Fruit fly (Drosophila melanogaster) whole organism, prepupa: ENCODE data around the gene CG5039.

Experiments
- Blimp-1 ChIP-seq: fragments of 200-800 bp; sonication (Bioruptor generic); optimal IDR thresholded peaks from 3 replicates; lab custom pipeline; 2017; ENCODE audit warnings: missing biosample characterization, missing genetic modification characterization, mild to moderate bottlenecking, moderate library complexity, missing genetic modification reagents
- CG10631 ChIP-seq: fragments of 200-800 bp; sonication (Bioruptor generic); optimal IDR thresholded peaks from 2 replicates; lab custom pipeline; 2016; ENCODE audit warnings: missing biosample characterization, missing genetic modification characterization
- CG11294 ChIP-seq: fragments of 200-800 bp; sonication (Bioruptor generic); IDR thresholded peaks from 2 replicates; pipeline ENCODE4 v1.3.6; 2022; ENCODE audit warnings: missing biosample characterization, missing genetic modification characterization
- CG11762 ChIP-seq: fragments of 200-800 bp; sonication (Bioruptor generic); optimal IDR thresholded peaks from 3 replicates; lab custom pipeline; 2016; ENCODE audit warnings: missing biosample characterization, missing genetic modification characterization; ENCODE audit not compliant: insufficient read depth
- CG11902 ChIP-seq: fragments of 200-800 bp; sonication (Bioruptor generic); optimal IDR thresholded peaks from 3 replicates; lab custom pipeline; 2016; ENCODE audit warnings: missing biosample characterization, missing genetic modification characterization
- CG15336 ChIP-seq: fragments of 200-800 bp; sonication (Bioruptor generic); IDR thresholded peaks from 2 replicates; pipeline ENCODE4 v1.3.6; 2022; ENCODE audit warnings: missing biosample characterization, missing genetic modification characterization
- CG16779 ChIP-seq: fragments of 200-800 bp; sonication (Bioruptor generic); optimal IDR thresholded peaks from 3 replicates; lab custom pipeline; 2017; ENCODE audit warnings: missing biosample characterization, mild to moderate bottlenecking, missing genetic modification characterization
- CG3032 ChIP-seq: fragments of 200-800 bp; optimal IDR thresholded peaks from 2 replicates; lab custom pipeline; 2019; ENCODE audit warnings: missing biosample characterization, mild to moderate bottlenecking, missing genetic modification characterization, moderate library complexity
- CG31627 ChIP-seq: fragments of 200-800 bp; sonication (Bioruptor generic); optimal IDR thresholded peaks from 3 replicates; lab custom pipeline; 2016; ENCODE audit warnings: missing biosample characterization, missing genetic modification characterization
- CG32006 ChIP-seq: fragments of 200-800 bp; sonication (Bioruptor generic); optimal IDR thresholded peaks from 3 replicates; lab custom pipeline; 2017; ENCODE audit warnings: missing biosample characterization, mild to moderate bottlenecking, missing genetic modification characterization
- CG34406 ChIP-seq: fragments of 200-800 bp; sonication (Bioruptor generic); optimal IDR thresholded peaks from 3 replicates; lab custom pipeline; 2016; ENCODE audit warnings: missing biosample characterization, missing genetic modification characterization
- CG3919 ChIP-seq: fragments of 200-800 bp; sonication (Bioruptor generic); optimal IDR thresholded peaks from 3 replicates; lab custom pipeline; 2016; ENCODE audit warnings: missing biosample characterization, missing genetic modification characterization
- CG4318 ChIP-seq: fragments of 200-800 bp; sonication (Bioruptor generic); optimal IDR thresholded peaks from 3 replicates; lab custom pipeline; 2017; ENCODE audit warnings: missing biosample characterization, mild to moderate bottlenecking, missing genetic modification characterization
- CG6163 ChIP-seq: fragments of 200-800 bp; sonication (Bioruptor generic); IDR thresholded peaks from 3 replicates; pipeline ENCODE4 v1.3.6; 2022; ENCODE audit warnings: missing biosample characterization, missing genetic modification characterization
- CG6854 ChIP-seq: fragments of 200-800 bp; sonication (Bioruptor generic); optimal IDR thresholded peaks from 2 replicates; lab custom pipeline; 2017; ENCODE audit warnings: missing biosample characterization, mild to moderate bottlenecking, missing genetic modification characterization
- CG7368 ChIP-seq: fragments of 200-800 bp; sonication (Bioruptor generic); optimal IDR thresholded peaks from 3 replicates; lab custom pipeline; 2016; ENCODE audit warnings: missing biosample characterization, missing genetic modification characterization
- CG8119 ChIP-seq: fragments of 200-800 bp; sonication (Bioruptor generic); IDR thresholded peaks from 3 replicates; pipeline ENCODE4 v1.3.6; 2022; ENCODE audit warnings: missing biosample characterization, missing genetic modification characterization
- CG8319 ChIP-seq: fragments of 200-800 bp; sonication (Bioruptor generic); optimal IDR thresholded peaks from 3 replicates; lab custom pipeline; 2016; ENCODE audit warnings: missing biosample characterization, missing genetic modification characterization
- CG8632 ChIP-seq: fragments of 200-800 bp; sonication (Bioruptor generic); optimal IDR thresholded peaks from 3 replicates; lab custom pipeline; 2016; ENCODE audit warnings: missing biosample characterization, missing genetic modification characterization
- CG9139 ChIP-seq: fragments of 200-800 bp; sonication (Bioruptor generic); optimal IDR thresholded peaks from 3 replicates; lab custom pipeline; 2017; ENCODE audit warnings: missing biosample characterization, mild to moderate bottlenecking, missing genetic modification characterization
- Eip75B ChIP-seq: fragments of 200-800 bp; sonication (Bioruptor generic); optimal IDR thresholded peaks from 3 replicates; lab custom pipeline; 2016; ENCODE audit warnings: missing biosample characterization, missing genetic modification characterization
- Eip78C ChIP-seq: fragments of 200-800 bp; sonication (Bioruptor generic); peaks from one replicate; lab custom pipeline; 2016; ENCODE audit warnings: missing biosample characterization, missing genetic modification characterization
- Ets96B ChIP-seq: fragments of 200-800 bp; optimal IDR thresholded peaks from 2 replicates; lab custom pipeline; 2019; ENCODE audit warnings: missing biosample characterization, mild to moderate bottlenecking, missing genetic modification characterization, moderate library complexity
- Hr38 ChIP-seq: sonication (Bioruptor generic); optimal IDR thresholded peaks from 2 replicates; lab custom pipeline; 2016; ENCODE audit warnings: missing biosample characterization, missing genetic modification characterization
- Hr39 ChIP-seq: fragments of 200-800 bp; sonication (Bioruptor generic); optimal IDR thresholded peaks from 2 replicates; lab custom pipeline; 2016; ENCODE audit warnings: missing biosample characterization, missing genetic modification characterization
- Hr4 ChIP-seq: fragments of 200-800 bp; sonication (Bioruptor generic); optimal IDR thresholded peaks from 3 replicates; lab custom pipeline; 2016; ENCODE audit warnings: missing biosample characterization, missing genetic modification characterization
- Lpt ChIP-seq: fragments of 200-800 bp; sonication (Bioruptor generic); optimal IDR thresholded peaks from 3 replicates; lab custom pipeline; 2016; ENCODE audit warnings: missing biosample characterization, missing genetic modification characterization
- Met ChIP-seq: fragments of 200-800 bp; sonication (Bioruptor generic); optimal IDR thresholded peaks from 3 replicates; lab custom pipeline; 2016; ENCODE audit warnings: missing biosample characterization, missing genetic modification characterization
- OdsH ChIP-seq: fragments of 200-800 bp; sonication (Bioruptor generic); optimal IDR thresholded peaks from 3 replicates; lab custom pipeline; 2016; ENCODE audit warnings: missing biosample characterization, missing genetic modification characterization
- Smox ChIP-seq: fragments of 200-800 bp; sonication (Bioruptor generic); optimal IDR thresholded peaks from 3 replicates; lab custom pipeline; 2016; ENCODE audit warnings: missing biosample characterization, missing genetic modification characterization
- Sox102F ChIP-seq: fragments of 200-800 bp; sonication (Bioruptor generic); optimal IDR thresholded peaks from 2 replicates; lab custom pipeline; 2016; ENCODE audit warnings: missing biosample characterization, mild to moderate bottlenecking, missing genetic modification characterization
- Sox14 ChIP-seq: fragments of 200-800 bp; sonication (Bioruptor generic); optimal IDR thresholded peaks from 3 replicates; lab custom pipeline; 2016; ENCODE audit warnings: missing biosample characterization, missing genetic modification characterization
- Sox15 ChIP-seq: fragments of 200-800 bp; sonication (Bioruptor generic); optimal IDR thresholded peaks from 3 replicates; lab custom pipeline; 2016; ENCODE audit warnings: missing biosample characterization, missing genetic modification characterization
- achi ChIP-seq: fragments of 200-800 bp; sonication (Bioruptor generic); optimal IDR thresholded peaks from 3 replicates; lab custom pipeline; 2016; ENCODE audit warnings: missing biosample characterization, missing genetic modification characterization
- acj6 ChIP-seq: fragments of 200-800 bp; sonication (Bioruptor generic); optimal IDR thresholded peaks from 3 replicates; lab custom pipeline; 2016; ENCODE audit warnings: missing biosample characterization, missing genetic modification characterization
- cyc ChIP-seq: fragments of 200-800 bp; sonication (Bioruptor generic); optimal IDR thresholded peaks from 3 replicates; lab custom pipeline; 2016; ENCODE audit warnings: missing biosample characterization, missing genetic modification characterization
- dac ChIP-seq: fragments of 200-800 bp; sonication (Bioruptor generic); optimal IDR thresholded peaks from 2 replicates; lab custom pipeline; 2017; ENCODE audit warnings: missing biosample characterization, mild to moderate bottlenecking, missing genetic modification characterization
- eg ChIP-seq: fragments of 200-800 bp; sonication (Bioruptor generic); IDR thresholded peaks from 3 replicates; pipeline ENCODE4 v1.3.6; 2022; ENCODE audit warnings: missing biosample characterization, missing genetic modification characterization
- esn ChIP-seq: fragments of 200-800 bp; sonication (Bioruptor generic); optimal IDR thresholded peaks from 2 replicates; lab custom pipeline; 2016; ENCODE audit warnings: missing biosample characterization, mild to moderate bottlenecking, missing genetic modification characterization, moderate library complexity
- fd59A ChIP-seq: fragments of 200-800 bp; sonication (Bioruptor generic); optimal IDR thresholded peaks from 2 replicates; lab custom pipeline; 2017; ENCODE audit warnings: missing biosample characterization, mild to moderate bottlenecking, missing genetic modification characterization, missing genetic modification reagents
- fd85E ChIP-seq: fragments of 200-800 bp; sonication (Bioruptor generic); optimal IDR thresholded peaks from 3 replicates; lab custom pipeline; 2016; ENCODE audit warnings: missing biosample characterization, missing genetic modification characterization
- fkh ChIP-seq: fragments of 200-800 bp; sonication (Bioruptor generic); optimal IDR thresholded peaks from 3 replicates; lab custom pipeline; 2017; ENCODE audit warnings: missing biosample characterization, mild to moderate bottlenecking, missing genetic modification characterization, moderate library complexity
- lz ChIP-seq: fragments of 200-800 bp; sonication (Bioruptor generic); optimal IDR thresholded peaks from 3 replicates; lab custom pipeline; 2016; ENCODE audit warnings: missing biosample characterization, missing genetic modification characterization
- pdm3 ChIP-seq: fragments of 200-800 bp; sonication (Bioruptor generic); optimal IDR thresholded peaks from 3 replicates; lab custom pipeline; 2016; ENCODE audit warnings: missing biosample characterization, missing genetic modification characterization
- spab ChIP-seq: fragments of 200-800 bp; sonication (Bioruptor generic); optimal IDR thresholded peaks from 2 replicates; lab custom pipeline; 2017; ENCODE audit warnings: missing biosample characterization, mild to moderate bottlenecking, missing genetic modification characterization, missing genetic modification reagents
- svp ChIP-seq: fragments of 200-800 bp; sonication (Bioruptor generic); peaks from one replicate; lab custom pipeline; 2016; ENCODE audit warnings: missing biosample characterization, missing genetic modification characterization
- vri ChIP-seq: fragments of 200-800 bp; sonication (Bioruptor generic); optimal IDR thresholded peaks from 3 replicates; lab custom pipeline; 2016; ENCODE audit warnings: missing biosample characterization, mild to moderate bottlenecking, missing genetic modification characterization

Gene CG5039

DNA sequence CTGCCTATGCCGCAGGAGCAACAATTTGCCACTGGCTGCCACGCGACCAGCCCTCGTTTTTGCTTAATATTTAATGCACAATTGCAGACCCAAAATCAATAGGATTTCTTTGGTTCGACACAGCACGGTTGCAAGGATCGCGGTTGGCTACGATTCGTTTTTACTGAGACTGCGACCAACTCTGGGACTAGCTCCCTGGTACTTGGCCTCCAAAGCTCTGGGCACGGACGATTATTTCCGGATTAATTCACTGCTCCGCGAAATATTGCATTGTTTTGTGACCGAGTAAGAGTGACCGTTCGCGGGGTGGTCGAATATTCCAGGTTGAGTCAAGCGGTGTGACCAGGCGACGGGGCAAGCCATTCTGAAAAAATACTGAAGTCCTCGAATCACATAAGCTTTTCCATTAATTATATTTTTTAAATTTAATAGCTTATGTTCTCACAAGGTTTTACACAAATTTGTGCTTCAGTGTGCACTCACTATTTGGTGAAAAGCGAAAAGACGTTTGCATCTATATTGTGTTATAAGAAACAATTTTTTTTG is 17.4 kb upstream of the CG5039 start, which contains the start of gene Tnks:
Gene Tnks (minus strand): TSS at position 302 of the 546 bp plus-strand sequence.
- TF ChIP-seq Sox102F (peak; percentile 8), CG7368 (GFP tag; lab: Kevin White, UChicago) (no peak), CG10631 (GFP tag; lab: Kevin White, UChicago) (peak; percentile 33), spab (GFP tag; lab: Kevin White, UChicago) (no peak), CG6854 (GFP tag; lab: Kevin White, UChicago) (peak; percentile 66), OdsH (peak; percentile 5), CG11902 (GFP tag; lab: Kevin White, UChicago) (no peak), CG8319 (GFP tag; lab: Kevin White, UChicago) (no peak), CG3032 (tag; lab: Kevin White, UChicago) (no peak), fd85E (no peak), CG8119 (GFP tag; lab: Robert Waterston, UW) (no peak), Hr38 (GFP tag; lab: Kevin White, UChicago) (no peak), Eip78C (GFP tag; lab: Kevin White, UChicago) (peak; percentile 76), Sox15 (GFP tag; lab: Kevin White, UChicago) (no peak), CG8632 (GFP tag; lab: Kevin White, UChicago) (no peak), CG6163 (GFP tag; lab: Robert Waterston, UW) (peak; percentile 30; the same call in 1 of the 3 replicates), svp (GFP tag; lab: Kevin White, UChicago) (peak; percentile 75)

DNA sequence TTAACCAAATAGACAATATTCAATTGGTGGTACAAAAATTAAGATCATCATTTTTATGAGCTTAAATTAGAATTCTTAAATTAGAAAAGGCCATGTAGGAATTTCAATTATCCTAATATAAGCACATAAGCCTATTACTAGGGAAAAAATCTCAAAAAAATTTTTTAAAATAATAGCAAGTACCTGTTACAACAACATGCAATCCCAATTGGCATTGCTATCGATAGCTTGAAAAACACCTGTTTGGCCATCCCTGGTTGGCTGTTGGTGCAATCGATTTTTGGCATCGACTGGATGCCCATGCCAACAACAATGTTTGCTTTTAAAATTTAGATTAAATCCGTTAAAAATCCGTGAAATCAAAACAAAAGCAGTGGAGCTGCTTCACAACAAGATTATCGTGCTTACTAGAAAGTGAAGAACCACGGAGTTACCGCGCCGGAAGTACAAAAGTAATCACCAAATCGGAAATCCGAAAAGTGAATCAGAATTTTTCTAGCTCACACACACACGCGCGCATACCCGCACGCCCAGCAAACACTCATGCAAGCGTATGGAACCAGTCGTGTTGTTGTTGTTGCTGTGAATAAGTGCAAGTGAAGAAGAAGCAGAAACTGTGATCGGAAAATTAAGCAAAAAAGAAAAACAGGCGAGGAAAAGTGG is 16.8 kb upstream of the CG5039 start, which contains the start of gene RASSF8:
Gene RASSF8 (plus strand): TSS at position 265 of the 663 bp plus-strand sequence.
- TF ChIP-seq spab (GFP tag; lab: Kevin White, UChicago) (no peak), CG34406 (GFP tag; lab: Kevin White, UChicago) (no peak), CG3919 (GFP tag; lab: Kevin White, UChicago) (no peak), Ets96B (no peak), Hr39 (peak; percentile 3), svp (GFP tag; lab: Kevin White, UChicago) (no peak), CG15336 (GFP tag; lab: Robert Waterston, UW) (no peak), CG6163 (GFP tag; lab: Robert Waterston, UW) (no peak; the same call in 1 of the 3 replicates), fkh (GFP tag; lab: Kevin White, UChicago) (peak; percentile 73), CG8319 (GFP tag; lab: Kevin White, UChicago) (no peak), cyc (GFP tag; lab: Kevin White, UChicago) (no peak), CG11762 (GFP tag; lab: Kevin White, UChicago) (peak; percentile 1), CG9139 (GFP tag; lab: Kevin White, UChicago) (no peak), CG3032 (tag; lab: Kevin White, UChicago) (no peak), pdm3 (GFP tag; lab: Kevin White, UChicago) (peak; percentile 15), CG10631 (GFP tag; lab: Kevin White, UChicago) (no peak), CG11902 (GFP tag; lab: Kevin White, UChicago) (no peak), eg (GFP tag; lab: Robert Waterston, UW) (peak; percentile 7; the same call in 1 of the 3 replicates), lz (GFP tag; lab: Kevin White, UChicago) (peak; percentile 24), CG8632 (GFP tag; lab: Kevin White, UChicago) (no peak), fd59A (no peak), Hr4 (GFP tag; lab: Kevin White, UChicago) (peak; percentile 25), Sox14 (no peak), vri (GFP tag; lab: Kevin White, UChicago) (no peak), Sox102F (no peak), CG32006 (GFP tag; lab: Kevin White, UChicago) (no peak), Eip75B (no peak), CG11294 (GFP tag; lab: Robert Waterston, UW) (no peak), Met (GFP tag; lab: Kevin White, UChicago) (no peak), CG7368 (GFP tag; lab: Kevin White, UChicago) (no peak), dac (GFP tag; lab: Kevin White, UChicago) (no peak), CG4318 (GFP tag; lab: Kevin White, UChicago) (no peak), CG6854 (GFP tag; lab: Kevin White, UChicago) (no peak), acj6 (GFP tag; lab: Kevin White, UChicago) (peak; percentile 23), Lpt (GFP tag; lab: Kevin White, UChicago) (no peak), Blimp-1 (GFP tag; lab: Kevin White, UChicago) (peak; percentile 79), CG16779 (no peak), esn (GFP tag; lab: Kevin White, UChicago) (peak; percentile 39), achi (GFP tag; lab: Kevin White, UChicago) (peak; percentile 19), CG31627 (peak; percentile 20), Hr38 (GFP tag; lab: Kevin White, UChicago) (no peak), Smox (GFP tag; lab: Kevin White, UChicago) (peak; percentile 31)
